Fruit fly (Drosophila melanogaster): Measurements from ENCODE around the gene Ubc4.

DNA sequence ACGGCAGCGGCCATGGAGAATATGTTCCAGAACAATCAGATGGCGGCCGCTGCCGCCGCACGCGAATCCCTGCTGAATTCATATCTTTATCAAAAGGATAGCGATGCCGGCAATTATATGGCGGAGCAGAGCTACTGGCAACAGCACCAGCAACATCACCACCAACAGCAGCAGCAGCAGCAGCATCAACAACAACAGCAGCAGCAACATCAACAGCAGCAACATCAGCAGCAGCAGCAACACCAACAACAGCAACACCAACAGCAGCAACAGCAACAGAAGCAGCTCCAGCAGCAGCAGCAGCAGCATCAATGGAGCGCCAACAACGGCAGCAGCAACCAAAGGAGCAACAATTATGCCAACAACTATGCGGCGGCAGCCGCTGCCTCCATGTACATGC is 10.7 kb downstream of the Ubc4 start:
- TF ChIP-seq kay (GFP tag; ENCODE audit: borderline replicate concordance) (no peak), pad (GFP tag; optimal IDR thresholded peaks at IDR 0.05) (no peak), toe (GFP tag; optimal IDR thresholded peaks at IDR 0.05) (no peak), cic (GFP tag; optimal IDR thresholded peaks at IDR 0.05) (no peak), cnc (optimal IDR thresholded peaks at IDR 0.05) (no peak), ovo (GFP tag; optimal IDR thresholded peaks at IDR 0.05) (no peak), Crg-1 (GFP tag; optimal IDR thresholded peaks at IDR 0.05) (no peak), CG14711 (tag; optimal IDR thresholded peaks at IDR 0.05) (no peak)

All from whole organism, adult.